Fruit fly (Drosophila melanogaster): Measurements from ENCODE around the gene Syx18.

- TF ChIP-seq Sin3A (optimal IDR thresholded peaks at IDR 0.05) (no peak), psq (optimal IDR thresholded peaks at IDR 0.05) (no peak), ttk (optimal IDR thresholded peaks at IDR 0.05) (no peak)
Observed at dm6 chr3R:24595330-24596114, 29.8 kb downstream of the Syx18 start.

All from Kc167 (cell line).